Fruit fly (Drosophila melanogaster): ENCODE measurements around the gene CG41562.
"Not testable (repeated sequence)": the region's sequence is repeated elsewhere in the genome, so short reads cannot be mapped to it uniquely, and the experiment has no call there.

Gene CG41562

dm6 chrX:22251282-22251681 lies at the start of gene CG41562:
TSS of gene CG41562 (plus strand) at chrX:22251582.
- not testable (repeated sequence) for TF ChIP-seq insv, ttk, Myc (optimal IDR thresholded peaks at IDR 0.05)

dm6 chrX:22201883-22202282 lies 49.5 kb upstream of the CG41562 start, which contains the start of gene CG46515:
TSS of gene CG46515 (plus strand) at chrX:22202183.
- not testable (repeated sequence) for TF ChIP-seq Myc, Sin3A, h (optimal IDR thresholded peaks at IDR 0.05)

- TF ChIP-seq insv, psq, Myc (optimal IDR thresholded peaks at IDR 0.05): not testable (repeated sequence)
Observed at dm6 chrX:22212028-22212427, 39.4 kb upstream of the CG41562 start, which contains the start of gene CG46516. TSS of gene CG46516 (plus strand) at chrX:22212328.

- not testable (repeated sequence) for TF ChIP-seq Sin3A, psq, h (optimal IDR thresholded peaks at IDR 0.05)
Observed at dm6 chrX:22217079-22217478, 34.3 kb upstream of the CG41562 start, which contains the start of gene CG46517. TSS of gene CG46517 (plus strand) at chrX:22217379.

- TF ChIP-seq ttk, Myc, h (optimal IDR thresholded peaks at IDR 0.05): not testable (repeated sequence)
Observed at dm6 chrX:22226273-22226672, 25.1 kb upstream of the CG41562 start, which contains the start of gene CG46518. TSS of gene CG46518 (plus strand) at chrX:22226573.

dm6 chrX:22231270-22231669 lies 20.1 kb upstream of the CG41562 start, which contains the start of gene CG46519:
TSS of gene CG46519 (plus strand) at chrX:22231570.
- TF ChIP-seq ttk, Myc, psq (optimal IDR thresholded peaks at IDR 0.05): not testable (repeated sequence)

dm6 chrX:22236265-22236664 lies 15.1 kb upstream of the CG41562 start, which contains the start of gene CG46520:
TSS of gene CG46520 (plus strand) at chrX:22236565.
- not testable (repeated sequence) for TF ChIP-seq psq, h, insv (optimal IDR thresholded peaks at IDR 0.05)

- TF ChIP-seq Myc, ttk, psq (optimal IDR thresholded peaks at IDR 0.05): not testable (repeated sequence)
Observed at dm6 chrX:22241272-22241671, 10.1 kb upstream of the CG41562 start, which contains the start of gene CG46521. TSS of gene CG46521 (plus strand) at chrX:22241572.

dm6 chrX:22246300-22246699 lies 5.1 kb upstream of the CG41562 start, which contains the start of gene CG46522:
TSS of gene CG46522 (plus strand) at chrX:22246600.
- not testable (repeated sequence) for TF ChIP-seq h, ttk, insv (optimal IDR thresholded peaks at IDR 0.05)
